Worm (Caenorhabditis elegans): ENCODE measurements around the gene srh-219.

Gene srh-219

DNA sequence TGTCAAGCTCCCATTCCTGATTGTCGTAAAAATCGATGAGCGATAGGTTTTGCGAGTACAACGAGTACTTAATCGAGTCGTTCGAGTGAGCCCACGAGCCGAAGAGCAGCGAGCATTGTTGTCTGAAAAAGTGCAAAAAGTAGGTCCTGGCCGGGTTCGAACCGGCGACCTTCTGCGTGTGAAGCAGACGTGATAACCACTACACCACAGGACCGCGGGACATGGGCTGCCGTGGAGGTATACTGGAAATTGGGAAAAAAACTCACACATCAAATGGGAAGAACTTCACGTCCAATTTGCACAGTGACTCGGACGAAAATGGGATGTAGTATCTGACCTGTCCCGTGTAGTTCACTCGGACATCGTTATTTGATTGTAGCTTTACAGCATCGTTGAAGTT lies 20.1 kb downstream of the srh-219 start (continued):
- peak; percentile 40 for TF ChIP-seq die-1 (tag; optimal IDR thresholded peaks at IDR 0.05)
- TF ChIP-seq nhr-80 (tag; optimal IDR thresholded peaks at IDR 0.05): peak; percentile 17
- TF ChIP-seq dpff-1 (tag; optimal IDR thresholded peaks at IDR 0.05): no peak
- TF ChIP-seq nhr-120 (GFP tag; IDR thresholded peaks at IDR 0.05): no peak
- no peak for TF ChIP-seq lin-35 (GFP tag; optimal IDR thresholded peaks at IDR 0.05)
- TF ChIP-seq egl-44 (GFP tag; IDR thresholded peaks at IDR 0.05): no peak
- TF ChIP-seq nhr-27 (tag; optimal IDR thresholded peaks at IDR 0.05): no peak
- peak; percentile 22 for TF ChIP-seq F49E8.2 (tag; optimal IDR thresholded peaks at IDR 0.05; ENCODE audit: insufficient read depth)
- TF ChIP-seq ztf-22 (GFP tag; optimal IDR thresholded peaks at IDR 0.05): no peak
- TF ChIP-seq lin-26 (GFP tag; IDR thresholded peaks at IDR 0.05): peak; percentile 75; the same call in 1 of the 2 replicates
- no peak for TF ChIP-seq ets-4 (GFP tag; optimal IDR thresholded peaks at IDR 0.05)
- TF ChIP-seq nfyb-1 (GFP tag; IDR thresholded peaks at IDR 0.05): no peak
- peak; percentile 13 for TF ChIP-seq ztf-26 (tag; optimal IDR thresholded peaks at IDR 0.05)
- TF ChIP-seq him-1 (tag; optimal IDR thresholded peaks at IDR 0.05): peak; percentile 65
- TF ChIP-seq nfya-1 (tag; optimal IDR thresholded peaks at IDR 0.05; ENCODE audit: borderline replicate concordance, insufficient read depth): no peak
- no peak for TF ChIP-seq ztf-28 (GFP tag; IDR thresholded peaks at IDR 0.05)
- no peak for TF ChIP-seq ceh-79 (tag; optimal IDR thresholded peaks at IDR 0.05)
- no peak for TF ChIP-seq sdz-38 (tag; optimal IDR thresholded peaks at IDR 0.05)
- TF ChIP-seq tlf-1 (GFP tag; optimal IDR thresholded peaks at IDR 0.05): no peak
- TF ChIP-seq F23B12.7 (tag; optimal IDR thresholded peaks at IDR 0.05; ENCODE audit: insufficient read depth): peak; percentile 33
- no peak for TF ChIP-seq K11D2.4 (GFP tag; IDR thresholded peaks at IDR 0.05)
- TF ChIP-seq B0019.2 (GFP tag; conservative IDR thresholded peaks at IDR 0.05): no peak
- TF ChIP-seq F52B5.7 (tag; optimal IDR thresholded peaks at IDR 0.05): peak; percentile 16
- TF ChIP-seq ZK185.1 (tag; optimal IDR thresholded peaks at IDR 0.05; ENCODE audit: poor library complexity, severe bottlenecking): no peak
- no peak for TF ChIP-seq nhr-179 (tag; optimal IDR thresholded peaks at IDR 0.05)
- TF ChIP-seq bed-2 (GFP tag; IDR thresholded peaks at IDR 0.05): no peak
- TF ChIP-seq nfya-2 (GFP tag; IDR thresholded peaks at IDR 0.05): no peak
- TF ChIP-seq lin-40 (tag; optimal IDR thresholded peaks at IDR 0.05): no peak
- TF ChIP-seq attf-5 (GFP tag; optimal IDR thresholded peaks at IDR 0.05): no peak
- no peak for TF ChIP-seq Y79H2A.3 (GFP tag; conservative IDR thresholded peaks at IDR 0.05)
- TF ChIP-seq F39B2.1 (GFP tag; IDR thresholded peaks at IDR 0.05): no peak
- no peak for TF ChIP-seq Y95B8A.8 (GFP tag; IDR thresholded peaks at IDR 0.05)
- no peak for TF ChIP-seq rcor-1 (GFP tag; IDR thresholded peaks at IDR 0.05)
- no peak for TF ChIP-seq snpc-1.1 (tag; optimal IDR thresholded peaks at IDR 0.05; ENCODE audit: insufficient read depth)
- no peak for TF ChIP-seq mes-4 (tag; optimal IDR thresholded peaks at IDR 0.05)
- TF ChIP-seq cebp-1 (GFP tag; IDR thresholded peaks at IDR 0.05): no peak
- no peak for TF ChIP-seq cebp-1 (tag; optimal IDR thresholded peaks at IDR 0.05)
- no peak for TF ChIP-seq somi-1 (GFP tag; optimal IDR thresholded peaks at IDR 0.05)
- no peak for TF ChIP-seq fkh-3 (tag; optimal IDR thresholded peaks at IDR 0.05)
- no peak for TF ChIP-seq ama-1 (optimal IDR thresholded peaks at IDR 0.05)
- TF ChIP-seq ama-1 (GFP tag; optimal IDR thresholded peaks at IDR 0.05): no peak
- TF ChIP-seq T07F8.4 (tag; optimal IDR thresholded peaks at IDR 0.05): no peak
- no peak for TF ChIP-seq gei-17 (GFP tag; optimal IDR thresholded peaks at IDR 0.05)
- TF ChIP-seq Y67H2A.10 (GFP tag; conservative IDR thresholded peaks at IDR 0.05): no peak
- TF ChIP-seq K12H6.12 (tag; optimal IDR thresholded peaks at IDR 0.05): no peak
- TF ChIP-seq repo-1 (tag; optimal IDR thresholded peaks at IDR 0.05): no peak
- no peak for TF ChIP-seq lsy-27 (tag; optimal IDR thresholded peaks at IDR 0.05; ENCODE audit: borderline replicate concordance, insufficient read depth)
- TF ChIP-seq aptf-3 (GFP tag; IDR thresholded peaks at IDR 0.05): no peak
- no peak for TF ChIP-seq egl-18 (GFP tag; IDR thresholded peaks at IDR 0.05)
- no peak for TF ChIP-seq ceh-91 (GFP tag; IDR thresholded peaks at IDR 0.05)

Data from whole organism, young adult.